Fruit fly (Drosophila melanogaster): ENCODE measurements around the gene mus81.

Gene mus81

DNA sequence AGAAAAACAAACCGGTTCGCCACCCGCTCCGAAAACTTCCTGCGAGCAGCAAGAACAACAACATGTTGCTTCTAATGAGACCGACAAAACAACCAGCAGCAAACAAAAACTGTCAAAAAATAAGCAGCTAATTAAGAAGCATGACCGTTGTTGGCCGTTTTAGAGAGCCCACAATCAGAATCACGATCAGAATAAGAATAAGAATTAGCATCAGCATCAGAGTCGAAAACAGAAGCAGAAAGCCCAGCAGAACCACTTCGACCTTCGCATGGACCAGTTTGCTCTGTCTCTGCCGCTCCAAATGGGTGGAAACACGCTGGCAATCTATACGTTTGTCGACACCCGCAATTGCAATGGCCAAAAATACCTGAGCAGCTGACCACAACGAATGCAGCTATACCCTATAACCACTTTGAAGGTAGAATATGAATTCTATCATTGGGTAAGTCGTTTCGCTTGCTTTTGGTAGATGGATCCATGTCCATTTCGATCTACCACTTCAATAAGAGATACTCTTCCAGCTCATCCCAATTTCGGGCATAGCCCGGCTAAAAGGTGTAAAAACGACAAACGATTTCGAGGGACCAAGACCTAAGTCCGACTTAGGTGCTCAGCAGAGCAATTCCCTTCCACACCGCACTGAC lies 41.3 kb upstream of the mus81 start (continued):
- TF ChIP-seq Dll (GFP tag; IDR thresholded peaks at IDR 0.05; ENCODE audit: partially characterized antibody) (no peak), ase (GFP tag; IDR thresholded peaks at IDR 0.05) (no peak), Vsx1 (GFP tag; optimal IDR thresholded peaks at IDR 0.05) (peak; percentile 57), ssp (GFP tag; IDR thresholded peaks at IDR 0.05) (no peak), Spps (tag; optimal IDR thresholded peaks at IDR 0.05) (no peak), Hand (GFP tag; optimal IDR thresholded peaks at IDR 0.05) (no peak), NC2β (GFP tag; optimal IDR thresholded peaks at IDR 0.05) (no peak), danr (GFP tag; IDR thresholded peaks at IDR 0.05) (no peak)

DNA sequence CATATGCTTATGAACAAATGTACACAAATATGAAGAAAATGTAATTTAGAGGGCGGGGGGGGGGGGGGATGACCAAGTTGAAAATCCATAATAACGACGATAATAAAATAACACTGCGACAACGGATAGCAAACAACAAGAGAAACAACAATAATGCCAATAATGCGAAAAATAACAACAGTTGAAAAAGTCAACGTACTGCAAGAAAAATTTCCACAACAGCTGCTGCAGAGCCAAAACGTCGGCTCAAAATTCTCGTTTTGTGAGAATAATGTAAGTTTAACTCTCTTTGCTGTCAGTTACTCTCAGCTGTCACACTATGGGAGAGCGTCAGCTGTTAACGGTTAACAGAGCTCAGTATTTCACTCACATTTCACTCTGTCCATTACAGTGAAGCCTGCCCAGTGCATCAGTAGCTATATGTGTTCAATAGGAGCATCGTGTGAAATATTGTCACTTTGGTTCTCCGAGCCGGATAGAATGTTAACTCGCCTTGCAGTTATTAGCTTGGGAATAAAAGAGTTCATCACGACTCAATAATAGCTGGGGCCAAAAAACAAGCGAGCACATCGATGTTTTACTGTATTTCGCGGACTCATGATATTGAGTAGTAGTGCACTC lies 40.0 kb upstream of the mus81 start:
- peak; percentile 33 for TF ChIP-seq twi (tag; optimal IDR thresholded peaks at IDR 0.05)
- TF ChIP-seq CG15696 (tag; optimal IDR thresholded peaks at IDR 0.05), result peak; percentile 34
- TF ChIP-seq CG6791 (GFP tag; IDR thresholded peaks at IDR 0.05; ENCODE audit: partially characterized antibody), result no peak
- TF ChIP-seq crol (GFP tag; IDR thresholded peaks at IDR 0.05), result no peak
- no peak for TF ChIP-seq CG10565 (GFP tag; optimal IDR thresholded peaks at IDR 0.05)
- TF ChIP-seq CG31224 (GFP tag; IDR thresholded peaks at IDR 0.05), result peak; percentile 70
- TF ChIP-seq psq (GFP tag; optimal IDR thresholded peaks at IDR 0.05), result peak; percentile 13
- TF ChIP-seq CG18476 (GFP tag; optimal IDR thresholded peaks at IDR 0.05), result peak; percentile 42
- TF ChIP-seq Antp (GFP tag; optimal IDR thresholded peaks at IDR 0.05), result peak; percentile 91
- TF ChIP-seq tup (GFP tag; optimal IDR thresholded peaks at IDR 0.05), result peak; percentile 20
- TF ChIP-seq eve (GFP tag; optimal IDR thresholded peaks at IDR 0.05), result peak in 1 of 2 experiments; percentile 94
- TF ChIP-seq E2f1 (GFP tag; IDR thresholded peaks at IDR 0.05), result peak; percentile 81
- peak; percentile 52 for TF ChIP-seq zen (tag; optimal IDR thresholded peaks at IDR 0.05)
- TF ChIP-seq da (GFP tag; optimal IDR thresholded peaks at IDR 0.05), result peak; percentile 29
- peak; percentile 38 for TF ChIP-seq Ets97D (GFP tag; optimal IDR thresholded peaks at IDR 0.05)
- peak; percentile 85 for TF ChIP-seq PHDP (tag; optimal IDR thresholded peaks at IDR 0.05)
- peak; percentile 76 for TF ChIP-seq bab2 (GFP tag; optimal IDR thresholded peaks at IDR 0.05)
- TF ChIP-seq CG7372 (GFP tag; IDR thresholded peaks at IDR 0.05), result peak; percentile 74
- peak; percentile 23; the same call in 1 of the 2 replicates for TF ChIP-seq dan (GFP tag; IDR thresholded peaks at IDR 0.05)
- TF ChIP-seq Hr39 (optimal IDR thresholded peaks at IDR 0.05), result no peak
- peak; percentile 74 for TF ChIP-seq CG13296 (GFP tag; optimal IDR thresholded peaks at IDR 0.05)
- TF ChIP-seq pzg (GFP tag; optimal IDR thresholded peaks at IDR 0.05), result no peak
- TF ChIP-seq Camta (GFP tag; optimal IDR thresholded peaks at IDR 0.05), result peak; percentile 73
- peak; percentile 79 for TF ChIP-seq Gug (GFP tag; IDR thresholded peaks at IDR 0.05)
- TF ChIP-seq scrt (GFP tag; optimal IDR thresholded peaks at IDR 0.05), result peak; percentile 55
- TF ChIP-seq Usf (GFP tag; optimal IDR thresholded peaks at IDR 0.05), result peak; percentile 22
- TF ChIP-seq amos (GFP tag; IDR thresholded peaks at IDR 0.05; ENCODE audit: partially characterized antibody), result no peak
- TF ChIP-seq CG12659 (GFP tag; optimal IDR thresholded peaks at IDR 0.05), result peak; percentile 71
- peak; percentile 26 for TF ChIP-seq yki (optimal IDR thresholded peaks at IDR 0.05)
- peak; percentile 96 for TF ChIP-seq z (GFP tag; IDR thresholded peaks at IDR 0.05)
- peak; percentile 17 for TF ChIP-seq fd102C (GFP tag; optimal IDR thresholded peaks at IDR 0.05)
- TF ChIP-seq HmgD (GFP tag; optimal IDR thresholded peaks at IDR 0.05), result peak; percentile 53
- peak; percentile 80 for TF ChIP-seq CG14014 (GFP tag; IDR thresholded peaks at IDR 0.05)
- peak; percentile 31 for TF ChIP-seq ac (GFP tag; optimal IDR thresholded peaks at IDR 0.05)
- TF ChIP-seq CG31365 (tag; optimal IDR thresholded peaks at IDR 0.05), result peak; percentile 47
- peak; percentile 67 for TF ChIP-seq CG12155 (GFP tag; optimal IDR thresholded peaks at IDR 0.05)
- peak; percentile 38 for TF ChIP-seq tio (GFP tag; optimal IDR thresholded peaks at IDR 0.05)
- peak; percentile 67 for TF ChIP-seq CG12299 (tag; optimal IDR thresholded peaks at IDR 0.05)
- TF ChIP-seq so (GFP tag; IDR thresholded peaks at IDR 0.05), result peak; percentile 36; the same call in 1 of the 3 replicates
- TF ChIP-seq vfl (GFP tag; optimal IDR thresholded peaks at IDR 0.05), result peak; percentile 45
- TF ChIP-seq emc (GFP tag; optimal IDR thresholded peaks at IDR 0.05), result peak; percentile 48
